Fruit fly (Drosophila melanogaster) whole organism, embryonic: Measurements from ENCODE around the gene msb1l.

Experiments
- ATbp ChIP-seq: fragments of 200-800 bp; sonication (Bioruptor generic); optimal IDR thresholded peaks from 2 replicates; lab custom pipeline; 2017; ENCODE audit warnings: missing biosample characterization, mild to moderate bottlenecking, missing genetic modification characterization, missing genetic modification reagents
- Ada2b ChIP-seq: fragments of 200-800 bp; sonication (Bioruptor generic); IDR thresholded peaks from 2 replicates; pipeline ENCODE4 v1.3.6; 2022; ENCODE audit warnings: missing biosample characterization, missing genetic modification characterization
- Bteb2 ChIP-seq: fragments of 200-800 bp; sonication (Bioruptor generic); optimal IDR thresholded peaks from 2 replicates; lab custom pipeline; 2016; ENCODE audit warnings: missing biosample characterization, missing genetic modification characterization
- CG10654 ChIP-seq: fragments of 200-800 bp; sonication (Bioruptor generic); optimal IDR thresholded peaks from 2 replicates; lab custom pipeline; 2016; ENCODE audit warnings: missing biosample characterization, missing genetic modification characterization
- CG10979 ChIP-seq: fragments of 200-800 bp; sonication (Bioruptor generic); optimal IDR thresholded peaks from 2 replicates; lab custom pipeline; 2018; ENCODE audit warnings: missing biosample characterization, mild to moderate bottlenecking, missing genetic modification characterization, moderate library complexity
- CG12236 ChIP-seq: fragments of 200-800 bp; sonication (Bioruptor generic); optimal IDR thresholded peaks from 2 replicates; lab custom pipeline; 2016; ENCODE audit warnings: missing biosample characterization, missing genetic modification characterization
- CG1233 ChIP-seq: fragments of 200-800 bp; sonication (Bioruptor generic); optimal IDR thresholded peaks from 4 replicates; lab custom pipeline; 2018; ENCODE audit warnings: missing biosample characterization, mild to moderate bottlenecking, missing genetic modification characterization
- CG1603 ChIP-seq: fragments of 200-800 bp; sonication (Bioruptor generic); optimal IDR thresholded peaks from 2 replicates; lab custom pipeline; 2019; ENCODE audit warnings: missing biosample characterization, mild to moderate bottlenecking, missing genetic modification characterization, moderate library complexity
- CG16779 ChIP-seq: fragments of 200-800 bp; sonication (Bioruptor generic); IDR thresholded peaks from 2 replicates; pipeline ENCODE4 v1.3.6; 2022; ENCODE audit warnings: missing biosample characterization, missing genetic modification characterization
- CG30020 ChIP-seq: fragments of 200-800 bp; optimal IDR thresholded peaks from 2 replicates; lab custom pipeline; 2019; ENCODE audit warnings: missing biosample characterization, mild to moderate bottlenecking, missing genetic modification characterization, moderate library complexity
- CG31224 ChIP-seq: fragments of 200-800 bp; sonication (Bioruptor generic); IDR thresholded peaks from 2 replicates; pipeline ENCODE4 v1.3.6; 2022; ENCODE audit warnings: missing biosample characterization, missing genetic modification characterization
- CG33213 ChIP-seq: fragments of 200-800 bp; sonication (Bioruptor generic); optimal IDR thresholded peaks from 3 replicates; lab custom pipeline; 2016; ENCODE audit warnings: missing biosample characterization, missing genetic modification characterization
- CG3995 ChIP-seq: fragments of 200-800 bp; sonication (Bioruptor generic); optimal IDR thresholded peaks from 3 replicates; lab custom pipeline; 2016; ENCODE audit warnings: missing biosample characterization, missing genetic modification characterization
- CG4328 ChIP-seq: fragments of 200-800 bp; sonication (Bioruptor generic); optimal IDR thresholded peaks from 3 replicates; lab custom pipeline; 2017; ENCODE audit warnings: missing biosample characterization, missing genetic modification reagents, missing genetic modification characterization
- CG4404 ChIP-seq: fragments of 200-800 bp; sonication (Bioruptor generic); IDR thresholded peaks from 2 replicates; pipeline ENCODE4 v1.3.6; 2022; ENCODE audit warnings: missing biosample characterization, missing genetic modification characterization
- CG4424 ChIP-seq: fragments of 200-800 bp; sonication (Bioruptor generic); optimal IDR thresholded peaks from 3 replicates; lab custom pipeline; 2016; ENCODE audit warnings: missing biosample characterization, missing genetic modification characterization
- CG5245 ChIP-seq: fragments of 200-800 bp; sonication (Bioruptor generic); optimal IDR thresholded peaks from 3 replicates; lab custom pipeline; 2016; ENCODE audit warnings: missing biosample characterization, missing genetic modification characterization
- CG6175 ChIP-seq: fragments of 200-800 bp; sonication (Bioruptor generic); IDR thresholded peaks from 3 replicates; pipeline ENCODE4 v1.3.6; 2022; ENCODE audit warnings: missing biosample characterization, missing genetic modification characterization
- CG7839 ChIP-seq: fragments of 200-800 bp; sonication (Bioruptor generic); optimal IDR thresholded peaks from 3 replicates; lab custom pipeline; 2018; ENCODE audit warnings: missing biosample characterization, mild to moderate bottlenecking, missing genetic modification characterization, moderate library complexity
- CG8388 ChIP-seq: fragments of 200-800 bp; sonication (Bioruptor generic); optimal IDR thresholded peaks from 2 replicates; lab custom pipeline; 2019; ENCODE audit warnings: missing biosample characterization, mild to moderate bottlenecking, missing genetic modification characterization, moderate library complexity
- CTCF ChIP-seq: fragments of 200-800 bp; sonication (Bioruptor generic); optimal IDR thresholded peaks from 2 replicates; lab custom pipeline; 2017; ENCODE audit warnings: missing biosample characterization, mild to moderate bottlenecking, missing genetic modification characterization, moderate library complexity
- Ets65A ChIP-seq: fragments of 200-800 bp; sonication (Bioruptor generic); peaks from one replicate; lab custom pipeline; 2016; ENCODE audit warnings: missing biosample characterization, missing genetic modification characterization
- Ets97D ChIP-seq: fragments of 200-800 bp; sonication (Bioruptor generic); optimal IDR thresholded peaks from 3 replicates; lab custom pipeline; 2016; ENCODE audit warnings: missing biosample characterization, missing genetic modification characterization
- Gsc ChIP-seq: fragments of 200-800 bp; sonication (Bioruptor generic); IDR thresholded peaks from 2 replicates; pipeline ENCODE4 v1.3.6; 2022; ENCODE audit warnings: missing biosample characterization, missing genetic modification characterization
- H15 ChIP-seq: fragments of 200-800 bp; sonication (Bioruptor generic); IDR thresholded peaks from 3 replicates; pipeline ENCODE4 v1.3.6; 2022; ENCODE audit warnings: missing biosample characterization, missing genetic modification characterization
- HLH3B ChIP-seq: fragments of 200-800 bp; sonication (Bioruptor generic); IDR thresholded peaks from 2 replicates; pipeline ENCODE4 v1.3.6; 2022; ENCODE audit warnings: missing biosample characterization, missing genetic modification characterization
- Hr3 ChIP-seq: fragments of 200-800 bp; sonication (Bioruptor generic); optimal IDR thresholded peaks from 3 replicates; lab custom pipeline; 2016; ENCODE audit warnings: missing biosample characterization, missing genetic modification characterization
- Max ChIP-seq: fragments of 200-800 bp; sonication (Bioruptor generic); optimal IDR thresholded peaks from 2 replicates; lab custom pipeline; 2016; ENCODE audit warnings: missing biosample characterization, mild to moderate bottlenecking, missing genetic modification characterization
- NC2α ChIP-seq: fragments of 200-800 bp; sonication (Bioruptor generic); optimal IDR thresholded peaks from 2 replicates; lab custom pipeline; 2016; ENCODE audit warnings: missing biosample characterization, missing genetic modification characterization
- Poxn ChIP-seq: fragments of 200-800 bp; sonication (Bioruptor generic); IDR thresholded peaks from 2 replicates; pipeline ENCODE4 v1.3.6; 2022; ENCODE audit warnings: missing biosample characterization, missing genetic modification characterization
- Rfx ChIP-seq: fragments of 200-800 bp; sonication (Bioruptor generic); IDR thresholded peaks from 2 replicates; pipeline ENCODE4 v1.3.6; 2022; ENCODE audit warnings: missing biosample characterization, missing genetic modification characterization
- Side ChIP-seq: fragments of 200-800 bp; sonication (Bioruptor generic); optimal IDR thresholded peaks from 2 replicates; lab custom pipeline; 2016; ENCODE audit warnings: missing biosample characterization, missing genetic modification characterization
- Six4 ChIP-seq: fragments of 200-800 bp; sonication (Bioruptor generic); optimal IDR thresholded peaks from 2 replicates; lab custom pipeline; 2016; ENCODE audit warnings: missing biosample characterization, missing genetic modification characterization
- ab ChIP-seq: fragments of 200-800 bp; sonication (Bioruptor generic); optimal IDR thresholded peaks from 2 replicates; lab custom pipeline; 2016; ENCODE audit warnings: missing biosample characterization, missing genetic modification characterization
- cato ChIP-seq: fragments of 200-800 bp; sonication (Bioruptor generic); optimal IDR thresholded peaks from 2 replicates; lab custom pipeline; 2016; ENCODE audit warnings: missing biosample characterization, missing genetic modification characterization, borderline replicate concordance
- dan ChIP-seq: fragments of 200-800 bp; sonication (Bioruptor generic); IDR thresholded peaks from 2 replicates; pipeline ENCODE4 v1.3.6; 2022; ENCODE audit warnings: missing biosample characterization, missing genetic modification characterization
- exex ChIP-seq: fragments of 200-800 bp; sonication (Bioruptor generic); optimal IDR thresholded peaks from 4 replicates; lab custom pipeline; 2018; ENCODE audit warnings: missing biosample characterization, mild to moderate bottlenecking, missing genetic modification characterization, moderate library complexity
- fd96Cb ChIP-seq: fragments of 200-800 bp; sonication (Bioruptor generic); optimal IDR thresholded peaks from 2 replicates; lab custom pipeline; 2018; ENCODE audit warnings: missing biosample characterization, mild to moderate bottlenecking, missing genetic modification characterization, moderate library complexity
- gro ChIP-seq: fragments of 200-800 bp; sonication (Bioruptor generic); optimal IDR thresholded peaks from 2 replicates; lab custom pipeline; 2016; ENCODE audit warnings: missing biosample characterization, missing genetic modification characterization
- kah ChIP-seq: fragments of 200-800 bp; sonication (Bioruptor generic); optimal IDR thresholded peaks from 2 replicates; lab custom pipeline; 2018; ENCODE audit warnings: missing biosample characterization, mild to moderate bottlenecking, missing genetic modification characterization
- kni ChIP-seq: fragments of 200-800 bp; sonication (Bioruptor generic); optimal IDR thresholded peaks from 3 replicates; lab custom pipeline; 2017; ENCODE audit warnings: mild to moderate bottlenecking, missing biosample characterization, missing genetic modification reagents, missing genetic modification characterization
- pfk ChIP-seq: fragments of 200-800 bp; sonication (Bioruptor generic); optimal IDR thresholded peaks from 2 replicates; lab custom pipeline; 2018; ENCODE audit warnings: missing biosample characterization, mild to moderate bottlenecking, missing genetic modification characterization, moderate library complexity
- pum ChIP-seq: fragments of 200-800 bp; sonication (Bioruptor generic); optimal IDR thresholded peaks from 2 replicates; lab custom pipeline; 2016; ENCODE audit warnings: missing biosample characterization, missing genetic modification characterization
- ranshi ChIP-seq: fragments of 200-800 bp; sonication (Bioruptor generic); IDR thresholded peaks from 2 replicates; pipeline ENCODE4 v1.3.6; 2022; ENCODE audit warnings: missing biosample characterization, missing genetic modification characterization
- seq ChIP-seq: fragments of 200-800 bp; sonication (Bioruptor generic); IDR thresholded peaks from 2 replicates; pipeline ENCODE4 v1.3.6; 2022; ENCODE audit warnings: missing biosample characterization, missing genetic modification characterization
- shn ChIP-seq: fragments of 200-800 bp; sonication (Bioruptor generic); optimal IDR thresholded peaks from 3 replicates; lab custom pipeline; 2016; ENCODE audit warnings: missing biosample characterization, missing genetic modification characterization
- sim ChIP-seq: fragments of 200-800 bp; sonication (Bioruptor generic); IDR thresholded peaks from 2 replicates; pipeline ENCODE4 v1.3.6; 2022; ENCODE audit warnings: missing biosample characterization, missing genetic modification characterization
- sqz ChIP-seq: fragments of 200-800 bp; sonication (Bioruptor generic); optimal IDR thresholded peaks from 3 replicates; lab custom pipeline; 2018; ENCODE audit warnings: missing biosample characterization, mild to moderate bottlenecking, missing genetic modification characterization
- tap ChIP-seq: fragments of 200-800 bp; optimal IDR thresholded peaks from 3 replicates; lab custom pipeline; 2019; ENCODE audit warnings: missing biosample characterization, mild to moderate bottlenecking, missing genetic modification characterization, moderate library complexity
- trh ChIP-seq: fragments of 200-800 bp; sonication (Bioruptor generic); optimal IDR thresholded peaks from 2 replicates; lab custom pipeline; 2016; ENCODE audit warnings: missing biosample characterization, missing genetic modification characterization
- z ChIP-seq: fragments of 200-800 bp; sonication (Bioruptor generic); IDR thresholded peaks from 3 replicates; pipeline ENCODE4 v1.3.6; 2022; ENCODE audit warnings: missing biosample characterization, missing genetic modification characterization

msb1l gene

DNA sequence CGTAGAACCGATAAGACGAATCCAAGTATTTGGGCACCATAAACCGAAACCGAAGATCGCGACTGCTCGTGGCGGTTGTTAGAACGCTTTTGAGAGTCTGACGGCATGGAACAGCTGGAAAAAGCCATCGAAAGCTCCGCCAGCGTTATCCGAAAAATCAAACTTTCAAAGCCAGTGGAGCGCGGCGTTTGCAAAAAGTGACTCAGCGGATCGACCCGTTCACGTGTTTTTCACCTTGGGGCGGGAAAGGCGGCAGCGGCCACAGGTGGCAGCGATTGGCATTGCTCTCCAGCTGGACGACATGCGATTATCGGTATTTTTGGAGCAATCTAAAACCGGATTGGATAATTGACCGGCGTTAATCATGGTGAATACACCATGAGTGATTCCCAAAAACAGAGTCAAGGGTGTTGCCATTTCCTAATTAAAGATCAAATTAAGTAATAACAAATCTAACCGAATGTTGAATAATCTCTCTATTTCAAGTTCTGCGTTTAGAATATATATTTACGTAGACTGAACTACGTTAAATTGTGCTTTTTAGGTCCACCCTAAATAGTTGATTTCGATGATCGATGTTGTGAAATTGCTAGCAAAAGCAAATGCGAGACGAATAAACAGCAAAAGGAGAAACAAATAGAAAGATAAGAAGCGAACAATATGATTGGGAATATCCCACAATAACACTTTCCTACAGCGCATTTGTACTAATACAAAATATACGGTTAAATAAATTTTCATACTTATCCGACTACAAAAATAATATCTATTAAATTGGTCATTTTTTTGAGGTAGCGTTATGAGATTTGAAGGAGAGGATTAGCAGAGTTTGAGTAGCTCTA, 30.4 kb upstream of the msb1l start, which contains the start of gene CG10337 (continued):
- no peak for TF ChIP-seq Side (GFP tag; lab: Kevin White, UChicago)
- no peak for TF ChIP-seq CG12236
- TF ChIP-seq gro (GFP tag; lab: Kevin White, UChicago): peak; percentile 15
- peak; percentile 40 for TF ChIP-seq CG7839
- peak; percentile 4 for TF ChIP-seq fd96Cb (tag; lab: Kevin White, UChicago)
- TF ChIP-seq CG31224 (GFP tag; lab: Robert Waterston, UW): peak; percentile 31; the same call in 1 of the 2 replicates
- peak; percentile 69 for TF ChIP-seq exex (tag; lab: Kevin White, UChicago)
- no peak for TF ChIP-seq NC2α
- TF ChIP-seq H15: no peak
- TF ChIP-seq ab (GFP tag; lab: Kevin White, UChicago): no peak
- TF ChIP-seq CG1233: peak; percentile 30
- no peak for TF ChIP-seq trh
- peak; percentile 34 for TF ChIP-seq kah
- TF ChIP-seq CG30020: no peak
- TF ChIP-seq CG10654 (GFP tag; lab: Kevin White, UChicago): peak; percentile 11
- no peak for TF ChIP-seq dan
- peak; percentile 9 for TF ChIP-seq CG4424
- no peak for TF ChIP-seq pfk
- TF ChIP-seq pum (GFP tag; lab: Kevin White, UChicago): no peak
- TF ChIP-seq seq (GFP tag; lab: Robert Waterston, UW): no peak
- TF ChIP-seq CG4404 (GFP tag; lab: Robert Waterston, UW): no peak
- no peak for TF ChIP-seq Poxn (GFP tag; lab: Robert Waterston, UW)
- TF ChIP-seq CG1603: peak; percentile 32
- peak; percentile 13 for TF ChIP-seq Hr3
- peak; percentile 36; the same call in 1 of the 2 replicates for TF ChIP-seq HLH3B (GFP tag; lab: Robert Waterston, UW)
- peak; percentile 55 for TF ChIP-seq Ada2b (GFP tag; lab: Robert Waterston, UW)
- no peak for TF ChIP-seq cato (GFP tag; lab: Kevin White, UChicago)
- no peak for TF ChIP-seq kni (GFP tag; lab: Kevin White, UChicago)
- no peak for TF ChIP-seq CG33213
- TF ChIP-seq z (GFP tag; lab: Robert Waterston, UW): no peak
- TF ChIP-seq CG3995 (GFP tag; lab: Kevin White, UChicago): peak; percentile 83
- TF ChIP-seq CG6175 (GFP tag; lab: Robert Waterston, UW): peak; percentile 39; the same call in 1 of the 3 replicates
- TF ChIP-seq Bteb2 (GFP tag; lab: Kevin White, UChicago): peak; percentile 34
- TF ChIP-seq ATbp: peak; percentile 29
- peak; percentile 13 for TF ChIP-seq shn (GFP tag; lab: Kevin White, UChicago)
- TF ChIP-seq CG16779 (GFP tag; lab: Robert Waterston, UW): no peak
- peak; percentile 29 for TF ChIP-seq CG10979 (tag; lab: Kevin White, UChicago)
- peak; percentile 17 for TF ChIP-seq CG4328 (GFP tag; lab: Kevin White, UChicago)
- no peak for TF ChIP-seq Gsc (GFP tag; lab: Robert Waterston, UW)
- TF ChIP-seq sqz: peak; percentile 35
- TF ChIP-seq Six4: peak; percentile 18
- TF ChIP-seq CG5245 (GFP tag; lab: Kevin White, UChicago): no peak
- peak; percentile 6 for TF ChIP-seq CG8388
- 0 out of 2 replicates have a peak, but pooled peaks have one; percentile 11 for TF ChIP-seq ranshi
- peak; percentile 29; the same call in 1 of the 2 replicates for TF ChIP-seq Rfx (GFP tag; lab: Robert Waterston, UW)
- no peak for TF ChIP-seq Max (GFP tag; lab: Kevin White, UChicago)
- no peak for TF ChIP-seq sim
- TF ChIP-seq CTCF (GFP tag; lab: Kevin White, UChicago): no peak
- TF ChIP-seq Ets97D (GFP tag; lab: Kevin White, UChicago): no peak
- TF ChIP-seq Ets65A: peak; percentile 25
- peak; percentile 41 for TF ChIP-seq tap
